Worm (Caenorhabditis elegans): ENCODE measurements around the gene slr-2.

Gene slr-2

DNA sequence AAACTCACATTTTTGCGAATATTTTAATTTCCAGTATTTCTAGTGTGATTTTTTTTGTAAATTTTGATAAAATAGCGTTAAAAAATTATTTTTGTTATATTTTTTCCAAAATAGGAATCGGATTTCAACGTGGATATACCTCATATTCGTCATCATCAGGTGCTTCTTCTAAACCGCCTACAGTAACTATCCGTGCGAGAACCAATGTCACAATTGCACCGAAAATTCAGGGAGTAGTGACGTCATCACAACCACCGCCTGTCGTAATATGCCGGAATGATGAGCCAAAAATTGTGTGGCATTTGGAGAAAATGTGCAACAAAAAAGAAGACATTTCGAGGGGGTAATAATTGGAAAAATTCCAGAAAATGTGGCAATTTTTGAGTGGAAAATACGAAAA is 4.3 kb downstream of the slr-2 start:
- no peak for TF ChIP-seq aly-1 (tag; optimal IDR thresholded peaks at IDR 0.05)
- no peak for TF ChIP-seq B0310.2 (tag; optimal IDR thresholded peaks at IDR 0.05)
- no peak for TF ChIP-seq ceh-13 (GFP tag; optimal IDR thresholded peaks at IDR 0.05)
- TF ChIP-seq scrt-1 (GFP tag; IDR thresholded peaks at IDR 0.05), result no peak
- TF ChIP-seq tbx-37 (GFP tag; conservative IDR thresholded peaks at IDR 0.05), result no peak
- no peak for TF ChIP-seq sea-1 (GFP tag; conservative IDR thresholded peaks at IDR 0.05)
- TF ChIP-seq tra-4 (tag; optimal IDR thresholded peaks at IDR 0.05), result no peak
- TF ChIP-seq ceh-36 (tag; optimal IDR thresholded peaks at IDR 0.05), result no peak
- no peak for TF ChIP-seq pes-1 (GFP tag; IDR thresholded peaks at IDR 0.05)
- TF ChIP-seq hmbx-1 (tag; optimal IDR thresholded peaks at IDR 0.05), result no peak

DNA sequence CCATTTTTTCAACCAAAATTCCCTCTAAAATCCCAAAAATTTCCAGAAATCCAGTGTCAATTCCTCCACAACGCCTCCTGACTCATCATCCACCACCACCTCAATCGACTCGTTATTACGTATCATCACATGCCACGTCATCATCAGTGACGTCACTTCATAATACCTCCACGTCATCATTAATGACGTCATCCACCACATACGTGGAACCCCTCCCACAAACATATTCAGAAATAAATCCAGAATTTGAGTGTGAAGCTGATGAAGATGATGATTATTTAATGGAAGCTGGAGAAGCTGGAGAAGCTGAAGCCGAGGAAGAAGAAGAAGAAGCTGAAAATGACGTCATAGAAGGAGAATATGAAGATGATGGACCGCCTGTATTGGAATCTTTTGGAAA is 7.0 kb downstream of the slr-2 start:
- no peak for TF ChIP-seq sea-1 (GFP tag; conservative IDR thresholded peaks at IDR 0.05)

DNA sequence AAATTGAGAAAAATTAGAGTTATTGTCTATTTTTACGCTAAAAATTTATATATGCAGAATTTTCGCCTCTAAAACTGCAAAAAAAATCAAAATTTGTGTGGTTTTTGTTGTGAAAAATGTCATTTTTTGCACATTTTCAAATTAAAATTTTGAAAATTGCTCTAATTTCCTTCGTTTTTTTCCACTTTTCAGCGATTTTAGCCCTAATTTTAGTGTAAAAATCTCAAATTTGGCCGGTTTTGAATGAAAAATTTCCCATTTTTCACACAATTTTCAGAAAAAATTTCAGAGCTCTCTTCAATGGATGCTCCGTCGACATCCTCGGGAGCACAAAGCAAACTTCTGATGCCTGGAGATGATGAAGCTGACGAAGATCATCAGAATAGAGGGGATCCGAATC is 11.5 kb downstream of the slr-2 start, which contains the start of gene par-4:
TSS of gene par-4 (plus strand) at position 301 of the 400 bp plus-strand sequence.
- TF ChIP-seq F13C5.2 (tag; optimal IDR thresholded peaks at IDR 0.05), result no peak
- no peak for TF ChIP-seq ama-1 (optimal IDR thresholded peaks at IDR 0.05)
- TF ChIP-seq hmg-4 (GFP tag; optimal IDR thresholded peaks at IDR 0.05), result no peak
- TF ChIP-seq tbx-11 (GFP tag; IDR thresholded peaks at IDR 0.05), result no peak
- TF ChIP-seq hnd-1 (tag; optimal IDR thresholded peaks at IDR 0.05), result no peak
- no peak for TF ChIP-seq pes-1 (GFP tag; IDR thresholded peaks at IDR 0.05)
- TF ChIP-seq tbx-37 (GFP tag; conservative IDR thresholded peaks at IDR 0.05), result no peak
- no peak for TF ChIP-seq tra-4 (tag; optimal IDR thresholded peaks at IDR 0.05)
- no peak for TF ChIP-seq scrt-1 (GFP tag; IDR thresholded peaks at IDR 0.05)
- TF ChIP-seq ets-7 (tag; optimal IDR thresholded peaks at IDR 0.05), result no peak
- TF ChIP-seq B0310.2 (tag; optimal IDR thresholded peaks at IDR 0.05), result no peak
- TF ChIP-seq flt-1 (GFP tag; IDR thresholded peaks at IDR 0.05), result no peak
- no peak for TF ChIP-seq ceh-36 (tag; optimal IDR thresholded peaks at IDR 0.05)
- no peak for TF ChIP-seq aly-1 (tag; optimal IDR thresholded peaks at IDR 0.05)
- TF ChIP-seq sea-1 (GFP tag; conservative IDR thresholded peaks at IDR 0.05), result no peak
- TF ChIP-seq hmbx-1 (tag; optimal IDR thresholded peaks at IDR 0.05), result no peak

DNA sequence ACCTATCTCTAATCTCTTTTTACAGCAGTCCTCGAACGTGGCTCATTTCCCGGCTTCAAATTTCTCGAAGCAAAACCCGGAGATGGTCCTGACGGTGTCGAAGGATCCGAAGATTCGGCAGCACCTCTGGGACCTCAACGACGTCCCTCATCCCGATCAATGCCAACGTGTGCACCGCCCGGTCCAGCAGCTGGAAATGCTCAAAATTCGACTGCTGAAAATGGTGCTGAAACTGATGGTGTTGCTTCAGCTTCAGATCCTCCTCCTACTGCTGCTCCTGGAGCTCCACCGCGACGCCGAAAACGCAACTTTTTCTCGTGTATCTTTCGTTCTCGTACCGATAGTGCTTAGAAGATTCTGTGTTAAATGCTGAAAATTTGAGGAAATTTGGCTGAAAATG is 19.1 kb downstream of the slr-2 start:
- TF ChIP-seq tra-4 (tag; optimal IDR thresholded peaks at IDR 0.05), result no peak
- TF ChIP-seq hnd-1 (tag; optimal IDR thresholded peaks at IDR 0.05), result no peak
- no peak for TF ChIP-seq B0310.2 (tag; optimal IDR thresholded peaks at IDR 0.05)
- TF ChIP-seq sea-1 (GFP tag; conservative IDR thresholded peaks at IDR 0.05), result no peak

DNA sequence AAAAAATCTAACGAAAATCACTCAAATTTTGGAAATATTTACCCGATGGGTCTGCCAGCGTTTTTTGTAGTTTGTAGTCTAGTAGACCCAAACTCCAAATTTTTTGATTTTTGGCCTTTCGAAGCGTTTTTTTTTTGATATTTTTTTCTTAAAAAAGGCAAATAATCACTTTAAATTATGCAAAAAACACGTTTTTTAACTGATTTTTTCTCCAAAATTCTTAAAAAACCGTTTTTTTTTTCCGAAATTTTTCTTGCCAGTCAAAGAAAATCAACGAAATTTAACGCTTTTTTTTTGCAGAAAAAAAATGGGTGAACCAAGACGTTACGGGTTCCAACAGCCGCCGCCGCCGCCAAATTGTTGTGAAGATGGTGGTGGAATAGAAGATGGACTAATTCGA is 21.0 kb downstream of the slr-2 start, which contains the start of gene Y37H2A.1:
TSS of gene Y37H2A.1 (plus strand) at position 301 of the 400 bp plus-strand sequence.
- TF ChIP-seq sea-1 (GFP tag; conservative IDR thresholded peaks at IDR 0.05) (no peak), tbx-11 (GFP tag; IDR thresholded peaks at IDR 0.05) (no peak), B0310.2 (tag; optimal IDR thresholded peaks at IDR 0.05) (no peak), ets-7 (tag; optimal IDR thresholded peaks at IDR 0.05) (no peak), pes-1 (GFP tag; IDR thresholded peaks at IDR 0.05) (no peak), F13C5.2 (tag; optimal IDR thresholded peaks at IDR 0.05) (no peak), ama-1 (optimal IDR thresholded peaks at IDR 0.05) (no peak), hnd-1 (tag; optimal IDR thresholded peaks at IDR 0.05) (no peak), hmbx-1 (tag; optimal IDR thresholded peaks at IDR 0.05) (no peak), ceh-36 (tag; optimal IDR thresholded peaks at IDR 0.05) (no peak), aly-1 (tag; optimal IDR thresholded peaks at IDR 0.05) (no peak), flt-1 (GFP tag; IDR thresholded peaks at IDR 0.05) (no peak), tbx-37 (GFP tag; conservative IDR thresholded peaks at IDR 0.05) (no peak), tra-4 (tag; optimal IDR thresholded peaks at IDR 0.05) (no peak), scrt-1 (GFP tag; IDR thresholded peaks at IDR 0.05) (no peak), ceh-13 (GFP tag; optimal IDR thresholded peaks at IDR 0.05) (no peak), hmg-4 (GFP tag; optimal IDR thresholded peaks at IDR 0.05) (no peak)

DNA sequence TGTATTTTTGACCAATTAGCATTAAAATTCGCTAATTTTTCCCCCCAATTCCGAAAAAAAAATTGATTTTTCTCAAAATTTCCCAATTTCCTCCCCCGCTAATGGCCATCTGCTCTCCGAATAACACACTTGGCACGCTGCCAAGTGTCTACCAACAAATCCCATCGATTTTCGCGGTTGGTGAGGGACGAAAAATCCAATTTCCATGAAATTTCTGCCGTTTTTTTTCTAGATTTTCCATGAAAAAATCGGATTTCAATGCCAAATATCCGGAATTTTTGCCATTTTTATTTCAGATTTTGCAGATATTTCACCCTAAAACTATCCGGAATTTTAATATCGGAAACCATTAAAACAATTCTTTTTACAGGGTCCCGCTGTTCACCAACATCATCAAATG is 22.5 kb downstream of the slr-2 start:
- TF ChIP-seq ama-1 (optimal IDR thresholded peaks at IDR 0.05), result no peak
- TF ChIP-seq tbx-37 (GFP tag; conservative IDR thresholded peaks at IDR 0.05), result no peak
- no peak for TF ChIP-seq ceh-13 (GFP tag; optimal IDR thresholded peaks at IDR 0.05)
- no peak for TF ChIP-seq B0310.2 (tag; optimal IDR thresholded peaks at IDR 0.05)
- TF ChIP-seq flt-1 (GFP tag; IDR thresholded peaks at IDR 0.05), result no peak
- no peak for TF ChIP-seq pes-1 (GFP tag; IDR thresholded peaks at IDR 0.05)
- TF ChIP-seq hnd-1 (tag; optimal IDR thresholded peaks at IDR 0.05), result no peak
- TF ChIP-seq hmbx-1 (tag; optimal IDR thresholded peaks at IDR 0.05), result no peak
- TF ChIP-seq aly-1 (tag; optimal IDR thresholded peaks at IDR 0.05), result no peak
- TF ChIP-seq tra-4 (tag; optimal IDR thresholded peaks at IDR 0.05), result no peak
- no peak for TF ChIP-seq ceh-36 (tag; optimal IDR thresholded peaks at IDR 0.05)

DNA sequence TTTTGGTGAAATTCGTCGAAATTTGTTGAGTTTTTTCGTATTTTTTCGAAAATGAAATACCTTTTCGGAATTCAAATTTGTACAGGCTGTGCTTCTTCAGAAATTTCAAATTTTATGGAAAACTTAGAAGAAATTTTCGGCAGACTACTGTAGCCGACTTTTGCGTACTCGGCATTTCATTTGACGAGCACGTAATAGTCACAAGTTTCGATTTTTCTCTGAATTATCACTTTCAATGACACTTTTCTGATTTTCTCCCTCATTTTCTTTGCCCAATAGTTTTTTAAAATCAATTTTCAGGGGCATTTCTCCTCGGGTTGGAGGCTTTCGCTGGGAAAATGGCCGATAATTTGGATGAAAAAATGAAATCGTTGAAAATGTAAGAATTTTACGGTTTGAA is 36.7 kb downstream of the slr-2 start, which contains the start of gene fbxa-107:
TSS of gene fbxa-107 (plus strand) at position 301 of the 400 bp plus-strand sequence.
- TF ChIP-seq tbx-37 (GFP tag; conservative IDR thresholded peaks at IDR 0.05) (no peak), aly-1 (tag; optimal IDR thresholded peaks at IDR 0.05) (no peak), hmbx-1 (tag; optimal IDR thresholded peaks at IDR 0.05) (no peak)

DNA sequence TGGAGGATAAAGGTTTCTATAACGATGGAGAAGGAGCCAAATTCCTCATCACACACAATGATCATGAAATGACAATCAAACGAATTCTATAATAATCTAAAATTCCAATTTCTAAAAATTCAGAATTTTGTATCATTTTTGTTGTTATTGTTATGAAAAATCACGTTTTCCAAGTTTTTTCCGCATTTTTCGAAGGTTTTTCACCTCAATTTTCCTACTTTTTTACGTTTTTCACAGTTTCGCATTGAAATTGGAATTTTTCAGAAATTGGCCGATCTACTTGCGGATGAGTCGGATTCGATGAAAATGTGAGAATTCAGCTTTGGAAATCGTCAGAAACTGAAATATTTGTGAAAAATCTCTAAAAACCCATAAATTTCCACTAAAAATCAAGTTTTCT is 38.2 kb downstream of the slr-2 start, which contains the start of gene fbxa-210:
TSS of gene fbxa-210 (plus strand) at position 301 of the 400 bp plus-strand sequence.
- no peak for TF ChIP-seq scrt-1 (GFP tag; IDR thresholded peaks at IDR 0.05)
- TF ChIP-seq pes-1 (GFP tag; IDR thresholded peaks at IDR 0.05), result no peak
- no peak for TF ChIP-seq sea-1 (GFP tag; conservative IDR thresholded peaks at IDR 0.05)
- no peak for TF ChIP-seq tbx-37 (GFP tag; conservative IDR thresholded peaks at IDR 0.05)
- TF ChIP-seq flt-1 (GFP tag; IDR thresholded peaks at IDR 0.05), result no peak
- no peak for TF ChIP-seq ceh-36 (tag; optimal IDR thresholded peaks at IDR 0.05)
- TF ChIP-seq ceh-13 (GFP tag; optimal IDR thresholded peaks at IDR 0.05), result no peak
- TF ChIP-seq ama-1 (optimal IDR thresholded peaks at IDR 0.05), result no peak
- no peak for TF ChIP-seq tbx-11 (GFP tag; IDR thresholded peaks at IDR 0.05)
- no peak for TF ChIP-seq ets-7 (tag; optimal IDR thresholded peaks at IDR 0.05)
- no peak for TF ChIP-seq hnd-1 (tag; optimal IDR thresholded peaks at IDR 0.05)

Measured in whole organism, early embryonic.